Fruit fly (Drosophila melanogaster): ENCODE results near the gene CG6592.

DNA sequence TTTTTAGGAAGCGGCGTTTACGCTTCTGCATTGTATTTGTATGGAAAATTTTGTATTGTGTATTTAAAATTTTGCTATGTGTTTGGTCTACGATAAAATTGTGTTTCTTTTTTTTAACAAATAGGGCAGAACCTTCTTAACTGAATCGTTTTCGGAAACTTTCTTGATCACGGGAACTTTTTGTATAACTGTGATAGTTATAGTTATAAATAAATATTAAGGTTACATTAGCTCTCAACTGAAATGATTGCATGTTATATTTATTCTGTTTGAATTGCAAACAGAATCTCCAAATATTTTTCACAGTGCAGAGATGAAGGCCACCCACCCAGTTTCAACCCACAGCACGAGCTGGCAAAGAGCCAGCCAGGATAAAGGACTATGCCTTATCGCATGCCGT is 48.5 kb upstream of the CG6592 start, which contains the start of gene alphaKap4:
- TF ChIP-seq Clk (GFP tag; optimal IDR thresholded peaks at IDR 0.05) (no peak), ovo (GFP tag; optimal IDR thresholded peaks at IDR 0.05) (no peak), CG14711 (tag; optimal IDR thresholded peaks at IDR 0.05) (no peak), CG7045 (GFP tag; optimal IDR thresholded peaks at IDR 0.05) (no peak), CG7101 (tag; optimal IDR thresholded peaks at IDR 0.05) (no peak), toe (GFP tag; optimal IDR thresholded peaks at IDR 0.05) (no peak), cic (GFP tag; optimal IDR thresholded peaks at IDR 0.05) (no peak), bab1 (GFP tag; optimal IDR thresholded peaks at IDR 0.05) (no peak)

Data from whole organism, adult.